Worm (Caenorhabditis elegans): ENCODE measurements around the gene trmt-10C.2.

DNA sequence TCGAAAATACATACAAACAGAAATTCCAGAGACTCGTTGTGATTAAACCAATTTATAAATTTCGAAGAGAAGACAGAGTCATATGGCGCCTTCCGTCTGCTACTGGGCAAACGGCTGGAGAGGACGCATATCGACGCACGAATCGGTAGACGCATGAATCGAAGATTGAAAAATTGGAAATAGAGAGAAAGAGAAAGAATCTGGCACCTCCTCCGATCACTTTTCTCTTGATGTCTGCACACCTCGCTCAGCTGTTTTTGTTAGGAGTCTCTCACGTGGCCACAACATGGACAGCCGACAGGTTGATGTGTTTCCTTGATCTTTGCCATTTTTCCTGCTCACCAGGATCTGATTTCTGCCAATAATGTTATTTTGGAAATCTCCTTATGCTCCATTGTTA lies 14.0 kb downstream of the trmt-10C.2 start:
- TF ChIP-seq elt-3 (tag; optimal IDR thresholded peaks at IDR 0.05) (peak in 1 of 6 experiments; percentile 3), nhr-11 (tag; optimal IDR thresholded peaks at IDR 0.05) (no peak), elt-2 (tag; optimal IDR thresholded peaks at IDR 0.05) (no peak), lin-13 (GFP tag; optimal IDR thresholded peaks at IDR 0.05) (peak; percentile 50), egl-27 (tag; optimal IDR thresholded peaks at IDR 0.05) (peak in 1 of 2 experiments; percentile 1)
